Fruit fly (Drosophila melanogaster) whole organism: Measurements from ENCODE around the gene Rrp40.

ENCODE experiments used
- CG8478 ChIP-seq: fragments of >200 bp; optimal IDR thresholded peaks from 2 replicates; lab custom pipeline; 2018; ENCODE audit warnings: inconsistent platforms
- EcR ChIP-seq, 2 experiments: fragments of >200 bp; optimal IDR thresholded peaks; 2 replicates each; lab custom pipeline; 2017; ENCODE audit warnings: missing biosample characterization in 2 of 2, missing genetic modification characterization in 2 of 2, missing genetic modification reagents in 2 of 2
- pan ChIP-seq: fragments of >200 bp; optimal IDR thresholded peaks from 2 replicates; lab custom pipeline; 2017
- psq ChIP-seq: fragments of >200 bp; optimal IDR thresholded peaks from 2 replicates; lab custom pipeline; 2017
- usp ChIP-seq: fragments of >200 bp; optimal IDR thresholded peaks from 2 replicates; lab custom pipeline; 2017; ENCODE audit warnings: missing biosample characterization, missing genetic modification characterization, mixed read lengths

DNA sequence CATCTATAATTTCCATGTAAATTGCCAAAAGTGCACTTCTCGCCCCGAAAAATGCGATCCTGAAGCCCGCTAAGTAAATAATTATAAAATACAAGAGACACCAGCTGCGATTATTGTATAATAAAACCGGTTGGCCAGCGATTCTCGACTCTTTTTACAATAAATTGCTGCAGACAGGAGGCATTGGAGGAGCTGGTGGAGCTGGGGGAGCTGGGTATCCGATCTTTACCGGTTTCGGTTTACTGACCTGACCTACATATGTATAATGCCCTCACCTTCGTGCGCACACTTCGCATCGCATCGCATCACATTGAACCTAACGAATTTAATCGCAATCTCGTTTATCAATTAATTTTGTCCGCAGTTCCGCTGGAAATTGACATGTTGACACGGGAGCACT, 19.9 kb downstream of the Rrp40 start:
- TF ChIP-seq CG8478 (lab: Kevin White, UChicago) = no peak
- TF ChIP-seq psq = no peak
- no peak for TF ChIP-seq usp (GFP tag; lab: Kevin White, UChicago)
- no peak for TF ChIP-seq pan (lab: Kevin White, UChicago)
- no peak for TF ChIP-seq EcR (GFP tag; optimal IDR thresholded peaks at IDR 0.05; lab: Kevin White, UChicago)
